Worm (Caenorhabditis elegans): ENCODE results near the gene srh-293.

Gene srh-293

ce11 chrV:15912677-15913076 is 46.7 kb downstream of the srh-293 start:
- no peak for TF ChIP-seq fos-1 (tag; optimal IDR thresholded peaks at IDR 0.05)
- no peak for TF ChIP-seq ztf-1 (GFP tag; conservative IDR thresholded peaks at IDR 0.05)
- no peak for TF ChIP-seq lin-13 (GFP tag; optimal IDR thresholded peaks at IDR 0.05)
- TF ChIP-seq nhr-77 (tag; optimal IDR thresholded peaks at IDR 0.05) = no peak
- no peak for TF ChIP-seq C34F6.9 (tag; optimal IDR thresholded peaks at IDR 0.05)
- TF ChIP-seq blmp-1 (tag; optimal IDR thresholded peaks at IDR 0.05; ENCODE audit: insufficient read depth) = no peak
- TF ChIP-seq sem-4 (tag; optimal IDR thresholded peaks at IDR 0.05) = no peak
- no peak for TF ChIP-seq mdl-1 (tag; optimal IDR thresholded peaks at IDR 0.05)
- TF ChIP-seq sma-9 (GFP tag; optimal IDR thresholded peaks at IDR 0.05) = no peak
- TF ChIP-seq sma-9 (tag; optimal IDR thresholded peaks at IDR 0.05) = no peak
- no peak for TF ChIP-seq ZK546.5 (tag; optimal IDR thresholded peaks at IDR 0.05)
- no peak for TF ChIP-seq snpc-4 (tag; optimal IDR thresholded peaks at IDR 0.05)
- TF ChIP-seq lin-11 (tag; optimal IDR thresholded peaks at IDR 0.05) = no peak
- no peak for TF ChIP-seq nhr-23 (tag; optimal IDR thresholded peaks at IDR 0.05)
- no peak for TF ChIP-seq elt-1 (tag; optimal IDR thresholded peaks at IDR 0.05)
- no peak for TF ChIP-seq aly-2 (tag; optimal IDR thresholded peaks at IDR 0.05)
- no peak for TF ChIP-seq alr-1 (tag; optimal IDR thresholded peaks at IDR 0.05)
- no peak for TF ChIP-seq ztf-11 (tag; optimal IDR thresholded peaks at IDR 0.05)
- no peak for TF ChIP-seq dmd-4 (tag; optimal IDR thresholded peaks at IDR 0.05)
- TF ChIP-seq unc-62 (GFP tag; optimal IDR thresholded peaks at IDR 0.05) = no peak

DNA sequence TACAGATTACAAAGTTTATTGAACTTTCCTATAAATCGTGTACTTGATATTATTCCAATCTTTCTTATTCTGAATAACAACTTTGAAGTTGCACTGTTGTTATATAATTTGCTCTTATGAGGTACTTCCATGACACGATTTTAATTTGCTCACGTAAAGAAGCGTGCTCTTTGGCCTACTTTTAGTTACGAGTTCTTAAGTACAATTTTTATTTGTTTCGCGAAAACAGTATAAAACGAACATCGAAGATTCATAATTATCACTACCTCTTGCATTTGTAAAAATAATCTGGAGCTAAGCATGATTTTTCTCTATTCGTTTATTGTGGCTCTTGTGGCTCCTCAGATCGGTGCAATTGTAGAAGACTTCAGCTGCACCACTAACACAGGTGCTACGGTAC is 47.8 kb downstream of the srh-293 start, which contains the start of gene F35E8.7:
F35E8.7 (plus strand) TSS at position 301 of the 400 bp plus-strand sequence.
- TF ChIP-seq lin-11 (tag; optimal IDR thresholded peaks at IDR 0.05) = no peak
- TF ChIP-seq nhr-77 (tag; optimal IDR thresholded peaks at IDR 0.05) = no peak
- TF ChIP-seq ZK546.5 (tag; optimal IDR thresholded peaks at IDR 0.05) = no peak
- no peak for TF ChIP-seq F13H6.1 (tag; optimal IDR thresholded peaks at IDR 0.05)
- no peak for TF ChIP-seq aly-2 (tag; optimal IDR thresholded peaks at IDR 0.05)

DNA sequence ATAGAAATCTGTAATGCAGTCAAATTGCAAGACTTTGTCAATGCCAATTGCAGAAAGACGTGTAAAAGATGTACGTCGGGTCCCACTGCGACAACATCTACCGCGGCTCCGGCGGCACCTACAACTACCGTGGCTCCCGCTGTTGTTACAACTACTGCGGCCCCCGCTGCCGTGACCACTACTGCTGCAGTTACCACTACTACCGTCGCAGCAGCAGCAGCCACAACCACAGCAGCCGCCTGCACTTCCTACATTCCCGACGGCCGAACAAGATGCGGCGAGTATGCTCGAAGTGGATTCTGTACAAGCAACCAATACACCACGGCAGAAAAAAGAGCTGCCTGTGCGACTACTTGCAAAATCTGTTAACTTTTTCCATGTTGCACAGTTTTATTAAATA is 48.8 kb downstream of the srh-293 start:
- TF ChIP-seq nhr-129 (tag; optimal IDR thresholded peaks at IDR 0.05) (no peak), sma-9 (GFP tag; optimal IDR thresholded peaks at IDR 0.05) (no peak), sma-9 (tag; optimal IDR thresholded peaks at IDR 0.05) (no peak), gmeb-1 (tag; optimal IDR thresholded peaks at IDR 0.05) (no peak), aly-2 (tag; optimal IDR thresholded peaks at IDR 0.05) (no peak), nhr-12 (tag; optimal IDR thresholded peaks at IDR 0.05) (no peak), unc-55 (GFP tag; optimal IDR thresholded peaks at IDR 0.05) (no peak), F13H6.1 (tag; optimal IDR thresholded peaks at IDR 0.05) (no peak), nhr-11 (tag; optimal IDR thresholded peaks at IDR 0.05) (no peak), blmp-1 (tag; optimal IDR thresholded peaks at IDR 0.05; ENCODE audit: insufficient read depth) (no peak), nhr-23 (tag; optimal IDR thresholded peaks at IDR 0.05) (no peak), lin-13 (GFP tag; optimal IDR thresholded peaks at IDR 0.05) (no peak), nhr-6 (tag; optimal IDR thresholded peaks at IDR 0.05) (no peak), R02D3.7 (tag; optimal IDR thresholded peaks at IDR 0.05) (no peak), C34F6.9 (tag; optimal IDR thresholded peaks at IDR 0.05) (no peak), nhr-77 (tag; optimal IDR thresholded peaks at IDR 0.05) (no peak), ceh-82 (tag; optimal IDR thresholded peaks at IDR 0.05) (no peak), mdl-1 (tag; optimal IDR thresholded peaks at IDR 0.05) (no peak), crh-2 (tag; optimal IDR thresholded peaks at IDR 0.05) (no peak)

- TF ChIP-seq egl-27 (tag; optimal IDR thresholded peaks at IDR 0.05) (no peak), mbf-1 (tag; optimal IDR thresholded peaks at IDR 0.05) (no peak), mdl-1 (tag; optimal IDR thresholded peaks at IDR 0.05) (no peak), lsy-2 (tag; optimal IDR thresholded peaks at IDR 0.05) (no peak), nhr-237 (tag; optimal IDR thresholded peaks at IDR 0.05) (no peak), ztf-11 (tag; optimal IDR thresholded peaks at IDR 0.05) (no peak), C34F6.9 (tag; optimal IDR thresholded peaks at IDR 0.05) (no peak), snpc-4 (tag; optimal IDR thresholded peaks at IDR 0.05) (no peak), mab-5 (tag; optimal IDR thresholded peaks at IDR 0.05) (no peak), nhr-6 (tag; optimal IDR thresholded peaks at IDR 0.05) (no peak)
Observed at ce11 chrV:15915307-15915706, 49.4 kb downstream of the srh-293 start.

DNA sequence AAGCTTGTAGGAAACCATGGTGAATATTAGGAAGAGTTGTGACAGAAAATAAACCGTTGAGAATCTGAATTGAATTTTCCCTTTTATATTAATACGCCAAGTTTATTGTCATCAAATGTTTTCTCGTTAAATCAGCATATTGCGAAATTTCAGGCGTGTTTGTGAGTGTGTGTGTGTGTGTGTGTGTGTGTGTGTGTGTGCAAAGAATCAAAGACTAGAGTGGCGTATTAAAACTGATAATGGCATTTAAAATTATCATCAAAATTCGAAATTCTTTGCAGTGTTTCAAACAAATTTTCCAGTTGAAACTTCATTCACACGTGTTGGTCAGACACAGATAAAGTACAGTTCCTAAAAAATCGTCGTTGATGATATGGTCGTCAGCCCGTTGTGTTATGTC is 50.0 kb downstream of the srh-293 start, which contains the start of gene gst-38:
gst-38 (minus strand) TSS at position 152 of the 400 bp plus-strand sequence.
- no peak for TF ChIP-seq mab-5 (tag; optimal IDR thresholded peaks at IDR 0.05)
- peak; percentile 63 for TF ChIP-seq fos-1 (tag; optimal IDR thresholded peaks at IDR 0.05)
- no peak for TF ChIP-seq nhr-129 (tag; optimal IDR thresholded peaks at IDR 0.05)
- TF ChIP-seq crh-2 (tag; optimal IDR thresholded peaks at IDR 0.05) = peak; percentile 30
- TF ChIP-seq sma-9 (GFP tag; optimal IDR thresholded peaks at IDR 0.05) = peak; percentile 57
- TF ChIP-seq sma-9 (tag; optimal IDR thresholded peaks at IDR 0.05) = no peak
